Worm (Caenorhabditis elegans): ENCODE data around the gene cest-19.

ce11 chrX:7035937-7036336 lies at the start of gene cest-19:
- TF ChIP-seq C17E4.6 (GFP tag; IDR thresholded peaks at IDR 0.05), result no peak
- TF ChIP-seq Y95B8A.8 (GFP tag; IDR thresholded peaks at IDR 0.05), result no peak
- no peak for TF ChIP-seq ama-1 (optimal IDR thresholded peaks at IDR 0.05)
- TF ChIP-seq ama-1 (GFP tag; optimal IDR thresholded peaks at IDR 0.05), result no peak
- no peak for TF ChIP-seq madf-3 (GFP tag; IDR thresholded peaks at IDR 0.05)
- TF ChIP-seq attf-3 (GFP tag; conservative IDR thresholded peaks at IDR 0.05), result no peak
- no peak for TF ChIP-seq tlf-1 (GFP tag; optimal IDR thresholded peaks at IDR 0.05)
- no peak for TF ChIP-seq hsf-1 (GFP tag; IDR thresholded peaks at IDR 0.05)
- TF ChIP-seq cebp-1 (GFP tag; IDR thresholded peaks at IDR 0.05), result no peak
- no peak for TF ChIP-seq cebp-1 (tag; optimal IDR thresholded peaks at IDR 0.05)
- no peak for TF ChIP-seq B0336.3 (GFP tag; IDR thresholded peaks at IDR 0.05)
